Fruit fly (Drosophila melanogaster) whole organism, wandering third instar larva: ENCODE data around the gene CG13738.

Experiments used
- Abd-B ChIP-seq: fragments of >200 bp; optimal IDR thresholded peaks from 2 replicates; lab custom pipeline; 2017; ENCODE audit warnings: missing biosample characterization, missing genetic modification characterization
- CG9705 ChIP-seq: fragments of 200-800 bp; sonication (Bioruptor generic); optimal IDR thresholded peaks from 2 replicates; lab custom pipeline; 2018; ENCODE audit warnings: missing biosample characterization, mild to moderate bottlenecking, missing genetic modification characterization
- Hr78 ChIP-seq: fragments of >200 bp; optimal IDR thresholded peaks from 2 replicates; lab custom pipeline; 2017; ENCODE audit warnings: missing biosample characterization, missing genetic modification characterization
- Hr83 ChIP-seq: fragments of 200-300 bp; sonication (Bioruptor generic); optimal IDR thresholded peaks from 2 replicates; lab custom pipeline; 2016; ENCODE audit warnings: missing biosample characterization, mild to moderate bottlenecking, missing genetic modification characterization, moderate library complexity; ENCODE audit not compliant: poor library complexity, severe bottlenecking
- Jra ChIP-seq: sonication (Bioruptor generic); optimal IDR thresholded peaks from 2 replicates; lab custom pipeline; 2016; ENCODE audit warnings: missing biosample characterization, missing genetic modification characterization
- Myc ChIP-seq: fragments of >200 bp; optimal IDR thresholded peaks from 2 replicates; lab custom pipeline; 2017
- br ChIP-seq: fragments of 200-800 bp; sonication (Bioruptor generic); optimal IDR thresholded peaks from 2 replicates; lab custom pipeline; 2016; ENCODE audit warnings: missing biosample characterization, missing genetic modification characterization
- foxo ChIP-seq, 2 experiments: fragments of 200-800 bp; sonication (Bioruptor generic); optimal IDR thresholded peaks; 2 replicates in 1 of 2; 3 replicates in 1 of 2; lab custom pipeline; 2016 to 2017; ENCODE audit warnings: missing biosample characterization in 2 of 2, missing genetic modification characterization in 2 of 2
- jim ChIP-seq: fragments of 175-275, 200-325 bp; sonication (Bioruptor generic); optimal IDR thresholded peaks from 2 replicates; lab custom pipeline; 2016; ENCODE audit warnings: missing biosample characterization, mild to moderate bottlenecking, missing genetic modification characterization
- lola ChIP-seq: fragments of >200 bp; optimal IDR thresholded peaks from 2 replicates; lab custom pipeline; 2017; ENCODE audit warnings: missing biosample characterization, missing genetic modification characterization
- psq ChIP-seq: fragments of 200-800 bp; sonication (Bioruptor generic); optimal IDR thresholded peaks from 3 replicates; lab custom pipeline; 2017; ENCODE audit warnings: missing biosample characterization, mild to moderate bottlenecking, missing genetic modification characterization, moderate library complexity

DNA sequence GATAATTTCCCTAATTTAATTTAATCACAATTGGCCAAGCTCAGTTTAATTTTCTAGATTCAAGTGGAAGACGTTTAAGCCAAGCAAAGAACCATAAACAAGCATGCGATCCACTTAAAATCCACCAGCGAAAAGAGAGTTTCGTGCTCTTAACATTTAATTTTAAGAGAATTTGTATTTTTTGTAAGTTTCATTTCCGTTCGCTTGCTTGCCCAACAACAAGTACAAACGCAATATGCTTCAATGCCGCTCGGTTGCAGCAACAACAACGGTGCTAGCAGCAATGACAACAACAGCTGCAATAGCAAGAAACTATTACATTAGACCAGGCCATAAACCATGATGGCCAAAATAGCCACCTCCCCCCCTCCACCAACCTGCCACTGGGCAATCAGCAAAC is 38.4 kb downstream of the CG13738 start:
- TF ChIP-seq Abd-B (GFP tag; lab: Kevin White, UChicago), result no peak
- TF ChIP-seq foxo (GFP tag; optimal IDR thresholded peaks at IDR 0.05; lab: Kevin White, UChicago), result no peak
- no peak for TF ChIP-seq CG9705 (GFP tag; lab: Kevin White, UChicago)
- no peak for TF ChIP-seq Jra (GFP tag; lab: Kevin White, UChicago)
- TF ChIP-seq psq (GFP tag; lab: Kevin White, UChicago), result no peak
- no peak for TF ChIP-seq Myc (lab: Kevin White, UChicago)
- TF ChIP-seq lola (GFP tag; lab: Kevin White, UChicago), result no peak
- TF ChIP-seq Hr83 (GFP tag; lab: Kevin White, UChicago), result no peak
- no peak for TF ChIP-seq Hr78 (GFP tag; lab: Kevin White, UChicago)
- no peak for TF ChIP-seq br (GFP tag; lab: Kevin White, UChicago)
- TF ChIP-seq jim (GFP tag; lab: Kevin White, UChicago), result no peak
